Fruit fly (Drosophila melanogaster): ENCODE data around the gene yl.

Gene yl

dm6 chrX:14193013-14193412 lies at the start of gene yl:
Gene yl, plus strand, starts transcription at chrX:14193214.
- TF ChIP-seq dmrt93B (GFP tag; optimal IDR thresholded peaks at IDR 0.05) (no peak), jim (GFP tag; optimal IDR thresholded peaks at IDR 0.05) (no peak), Hnf4 (GFP tag; optimal IDR thresholded peaks at IDR 0.05) (no peak), ey (GFP tag; optimal IDR thresholded peaks at IDR 0.05) (no peak), dsf (GFP tag; optimal IDR thresholded peaks at IDR 0.05; ENCODE audit: borderline replicate concordance) (no peak), N (GFP tag; optimal IDR thresholded peaks at IDR 0.05) (no peak), Dfd (GFP tag; optimal IDR thresholded peaks at IDR 0.05) (no peak)

- no peak for TF ChIP-seq dl (GFP tag; optimal IDR thresholded peaks at IDR 0.05; ENCODE audit: insufficient read depth in 1 of 2, partially characterized antibody in 2 of 2)
- TF ChIP-seq CG9705 (GFP tag; optimal IDR thresholded peaks at IDR 0.05): no peak
- TF ChIP-seq woc (GFP tag; optimal IDR thresholded peaks at IDR 0.05): no peak
- no peak for TF ChIP-seq dmrt93B (GFP tag; optimal IDR thresholded peaks at IDR 0.05)
- TF ChIP-seq HLH106 (tag; optimal IDR thresholded peaks at IDR 0.05): no peak
- TF ChIP-seq Myc (optimal IDR thresholded peaks at IDR 0.05): no peak
- TF ChIP-seq N (GFP tag; optimal IDR thresholded peaks at IDR 0.05): no peak
- no peak for TF ChIP-seq Rel (GFP tag; optimal IDR thresholded peaks at IDR 0.05)
- TF ChIP-seq Rel (tag; optimal IDR thresholded peaks at IDR 0.05): no peak
- TF ChIP-seq foxo (GFP tag; optimal IDR thresholded peaks at IDR 0.05): no peak
- TF ChIP-seq Mio (GFP tag; optimal IDR thresholded peaks at IDR 0.05): no peak
- no peak for TF ChIP-seq Jra (GFP tag; optimal IDR thresholded peaks at IDR 0.05)
Measured at dm6 chrX:14148171-14148570, 44.8 kb upstream of the yl start.

dm6 chrX:14149312-14149711 lies 43.7 kb upstream of the yl start:
- TF ChIP-seq Dfd (GFP tag; optimal IDR thresholded peaks at IDR 0.05): no peak
- TF ChIP-seq HLH106 (tag; optimal IDR thresholded peaks at IDR 0.05): no peak
- no peak for TF ChIP-seq woc (GFP tag; optimal IDR thresholded peaks at IDR 0.05)
- no peak for TF ChIP-seq sv (GFP tag; optimal IDR thresholded peaks at IDR 0.05)
- no peak for TF ChIP-seq Abd-B (GFP tag; optimal IDR thresholded peaks at IDR 0.05)
- no peak for TF ChIP-seq Myc (optimal IDR thresholded peaks at IDR 0.05)
- TF ChIP-seq Sp1 (GFP tag; optimal IDR thresholded peaks at IDR 0.05): no peak
- no peak for TF ChIP-seq Hr83 (GFP tag; optimal IDR thresholded peaks at IDR 0.05; ENCODE audit: poor library complexity, severe bottlenecking)
- no peak for TF ChIP-seq brk (GFP tag; optimal IDR thresholded peaks at IDR 0.05)
- TF ChIP-seq psq (GFP tag; optimal IDR thresholded peaks at IDR 0.05): no peak

dm6 chrX:14151906-14152305 lies 41.1 kb upstream of the yl start, which contains the start of gene CG12479:
Gene CG12479, minus strand, starts transcription at chrX:14152006.
- TF ChIP-seq jim (GFP tag; optimal IDR thresholded peaks at IDR 0.05): no peak
- TF ChIP-seq foxo (GFP tag; optimal IDR thresholded peaks at IDR 0.05): no peak
- TF ChIP-seq dsf (GFP tag; optimal IDR thresholded peaks at IDR 0.05; ENCODE audit: borderline replicate concordance): no peak
- no peak for TF ChIP-seq Myc (optimal IDR thresholded peaks at IDR 0.05)
- TF ChIP-seq CG9705 (GFP tag; optimal IDR thresholded peaks at IDR 0.05): no peak
- no peak for TF ChIP-seq br (GFP tag; optimal IDR thresholded peaks at IDR 0.05)
- no peak for TF ChIP-seq HLH106 (tag; optimal IDR thresholded peaks at IDR 0.05)
- no peak for TF ChIP-seq Dfd (GFP tag; optimal IDR thresholded peaks at IDR 0.05)
- TF ChIP-seq h (GFP tag; optimal IDR thresholded peaks at IDR 0.05): no peak
- TF ChIP-seq Mio (GFP tag; optimal IDR thresholded peaks at IDR 0.05): no peak
- no peak for TF ChIP-seq OdsH (GFP tag; optimal IDR thresholded peaks at IDR 0.05)
- TF ChIP-seq Hr83 (GFP tag; optimal IDR thresholded peaks at IDR 0.05; ENCODE audit: poor library complexity, severe bottlenecking): no peak
- TF ChIP-seq CG32264 (GFP tag; optimal IDR thresholded peaks at IDR 0.05): no peak
- no peak for TF ChIP-seq CrebA (GFP tag; optimal IDR thresholded peaks at IDR 0.05; ENCODE audit: borderline replicate concordance)
- no peak for TF ChIP-seq ey (GFP tag; optimal IDR thresholded peaks at IDR 0.05)

dm6 chrX:14153689-14154088 lies 39.3 kb upstream of the yl start:
- TF ChIP-seq Hr78 (GFP tag; optimal IDR thresholded peaks at IDR 0.05): no peak
- no peak for TF ChIP-seq jim (GFP tag; optimal IDR thresholded peaks at IDR 0.05)
- no peak for TF ChIP-seq Myc (optimal IDR thresholded peaks at IDR 0.05)
- TF ChIP-seq brk (GFP tag; optimal IDR thresholded peaks at IDR 0.05): no peak
- TF ChIP-seq Dfd (GFP tag; optimal IDR thresholded peaks at IDR 0.05): no peak
- no peak for TF ChIP-seq tai (GFP tag; optimal IDR thresholded peaks at IDR 0.05)
- no peak for TF ChIP-seq Jra (GFP tag; optimal IDR thresholded peaks at IDR 0.05)
- TF ChIP-seq Mio (GFP tag; optimal IDR thresholded peaks at IDR 0.05): no peak
- TF ChIP-seq Hr83 (GFP tag; optimal IDR thresholded peaks at IDR 0.05; ENCODE audit: poor library complexity, severe bottlenecking): no peak
- no peak for TF ChIP-seq Abd-B (GFP tag; optimal IDR thresholded peaks at IDR 0.05)
- no peak for TF ChIP-seq Hnf4 (GFP tag; optimal IDR thresholded peaks at IDR 0.05)
- no peak for TF ChIP-seq sv (GFP tag; optimal IDR thresholded peaks at IDR 0.05)
- no peak for TF ChIP-seq OdsH (GFP tag; optimal IDR thresholded peaks at IDR 0.05)
- TF ChIP-seq psq (GFP tag; optimal IDR thresholded peaks at IDR 0.05): no peak
- TF ChIP-seq GATAd (GFP tag; optimal IDR thresholded peaks at IDR 0.05): no peak
- no peak for TF ChIP-seq sage (GFP tag; optimal IDR thresholded peaks at IDR 0.05)
- no peak for TF ChIP-seq fru (GFP tag; optimal IDR thresholded peaks at IDR 0.05)
- TF ChIP-seq usp (GFP tag; optimal IDR thresholded peaks at IDR 0.05): no peak
- TF ChIP-seq HLH106 (tag; optimal IDR thresholded peaks at IDR 0.05): no peak
- no peak for TF ChIP-seq rgr (GFP tag; optimal IDR thresholded peaks at IDR 0.05)

All from whole organism, wandering third instar larva.